Fruit fly (Drosophila melanogaster) whole organism, embryonic: Measurements from ENCODE around the gene orb.

ENCODE experiments used
- Awh ChIP-seq: fragments of 200-800 bp; sonication (Bioruptor generic); IDR thresholded peaks from 2 replicates; pipeline ENCODE4, ENCODE4 v1.3.6; 2022; ENCODE audit warnings: missing biosample characterization, missing genetic modification characterization
- CG11247 ChIP-seq: fragments of 200-800 bp; sonication (Bioruptor generic); IDR thresholded peaks from 2 replicates; pipeline ENCODE4 v1.3.6; 2022; ENCODE audit warnings: missing biosample characterization, missing genetic modification characterization
- CG13424 ChIP-seq: fragments of 200-800 bp; sonication (Bioruptor generic); optimal IDR thresholded peaks from 2 replicates; lab custom pipeline; 2019; ENCODE audit warnings: missing biosample characterization, mild to moderate bottlenecking, missing genetic modification characterization, moderate library complexity
- CG14050 ChIP-seq: fragments of 200-800 bp; sonication (Bioruptor generic); IDR thresholded peaks from 3 replicates; pipeline ENCODE4 v1.3.6; 2022; ENCODE audit warnings: missing biosample characterization, missing genetic modification characterization
- CG1647 ChIP-seq: fragments of 200-800 bp; sonication (Bioruptor generic); optimal IDR thresholded peaks from 3 replicates; lab custom pipeline; 2016; ENCODE audit warnings: missing biosample characterization, missing genetic modification characterization
- CG17328 ChIP-seq: fragments of 200-800 bp; sonication (Bioruptor generic); IDR thresholded peaks from 2 replicates; pipeline ENCODE4 v1.3.6; 2022; ENCODE audit warnings: missing biosample characterization, missing genetic modification characterization
- CG1792 ChIP-seq: fragments of 200-800 bp; sonication (Bioruptor generic); optimal IDR thresholded peaks from 2 replicates; lab custom pipeline; 2016; ENCODE audit warnings: missing biosample characterization, missing genetic modification characterization
- CG30403 ChIP-seq: fragments of 200-800 bp; sonication (Bioruptor generic); optimal IDR thresholded peaks from 3 replicates; lab custom pipeline; 2016; ENCODE audit warnings: missing biosample characterization, missing genetic modification characterization
- CG31388 ChIP-seq: fragments of 200-800 bp; sonication (Bioruptor generic); optimal IDR thresholded peaks from 2 replicates; lab custom pipeline; 2016; ENCODE audit warnings: missing biosample characterization, missing genetic modification characterization
- CG32772 ChIP-seq: fragments of 200-800 bp; sonication (Bioruptor generic); IDR thresholded peaks from 2 replicates; pipeline ENCODE4 v1.3.6; 2022; ENCODE audit warnings: missing biosample characterization, missing genetic modification characterization
- CG33213 ChIP-seq: fragments of 200-800 bp; sonication (Bioruptor generic); optimal IDR thresholded peaks from 3 replicates; lab custom pipeline; 2016; ENCODE audit warnings: missing biosample characterization, missing genetic modification characterization
- CG4282 ChIP-seq: fragments of 200-800 bp; sonication (Bioruptor generic); optimal IDR thresholded peaks from 2 replicates; lab custom pipeline; 2016; ENCODE audit warnings: missing biosample characterization, missing genetic modification characterization
- CG5180 ChIP-seq: fragments of 200-800 bp; sonication (Bioruptor generic); optimal IDR thresholded peaks from 3 replicates; lab custom pipeline; 2017; ENCODE audit warnings: missing biosample characterization, missing genetic modification characterization, mild to moderate bottlenecking, moderate library complexity, missing genetic modification reagents
- CG7271 ChIP-seq: fragments of 200-800 bp; sonication (Bioruptor generic); optimal IDR thresholded peaks from 2 replicates; lab custom pipeline; 2018; ENCODE audit warnings: missing biosample characterization, mild to moderate bottlenecking, missing genetic modification characterization, moderate library complexity
- CG7963 ChIP-seq: fragments of 200-800 bp; sonication (Bioruptor generic); IDR thresholded peaks from 3 replicates; pipeline ENCODE4 v1.3.6; 2022; ENCODE audit warnings: missing biosample characterization, missing genetic modification characterization; ENCODE audit not compliant: partially characterized antibody
- CG8290 ChIP-seq, 3 experiments: fragments of 200-800 bp; sonication (Bioruptor generic); optimal IDR thresholded peaks; 2 replicates each; lab custom pipeline; 2016 to 2019; ENCODE audit warnings: missing biosample characterization in 3 of 3, missing genetic modification characterization in 3 of 3, mild to moderate bottlenecking in 2 of 3, moderate library complexity in 1 of 3
- Dek ChIP-seq: fragments of 200-800 bp; sonication (Bioruptor generic); optimal IDR thresholded peaks from 3 replicates; lab custom pipeline; 2019; ENCODE audit warnings: missing biosample characterization, mild to moderate bottlenecking, missing genetic modification characterization, moderate library complexity
- Dip3 ChIP-seq: fragments of 200-800 bp; sonication (Bioruptor generic); optimal IDR thresholded peaks from 3 replicates; lab custom pipeline; 2016; ENCODE audit warnings: missing biosample characterization, missing genetic modification characterization
- Lpt ChIP-seq: fragments of >200 bp; optimal IDR thresholded peaks from 2 replicates; lab custom pipeline; 2018; ENCODE audit warnings: missing biosample characterization, missing genetic modification characterization
- MESR4 ChIP-seq: fragments of 200-800 bp; sonication (Bioruptor generic); optimal IDR thresholded peaks from 2 replicates; lab custom pipeline; 2018; ENCODE audit warnings: missing biosample characterization, mild to moderate bottlenecking, missing genetic modification characterization, moderate library complexity
- Mrtf ChIP-seq: fragments of 200-800 bp; sonication (Bioruptor generic); IDR thresholded peaks from 3 replicates; pipeline ENCODE4 v1.3.6; 2022; ENCODE audit warnings: missing biosample characterization, missing genetic modification characterization
- Nf-YA ChIP-seq: fragments of 200-800 bp; sonication (Bioruptor generic); IDR thresholded peaks from 2 replicates; pipeline ENCODE4 v1.3.6; 2022; ENCODE audit warnings: missing biosample characterization, missing genetic modification characterization
- Oaz ChIP-seq: fragments of 200-800 bp; sonication (Bioruptor generic); IDR thresholded peaks from 2 replicates; pipeline ENCODE4 v1.3.6; 2022; ENCODE audit warnings: missing biosample characterization, missing genetic modification characterization
- Poxn ChIP-seq: fragments of 200-800 bp; sonication (Bioruptor generic); IDR thresholded peaks from 2 replicates; pipeline ENCODE4 v1.3.6; 2022; ENCODE audit warnings: missing biosample characterization, missing genetic modification characterization
- Ravus ChIP-seq: fragments of 200-800 bp; sonication (Bioruptor generic); IDR thresholded peaks from 2 replicates; pipeline ENCODE4 v1.3.6; 2022; ENCODE audit warnings: missing biosample characterization, missing genetic modification characterization
- Sry-β ChIP-seq: fragments of 200-800 bp; sonication (Bioruptor generic); optimal IDR thresholded peaks from 2 replicates; lab custom pipeline; 2018; ENCODE audit warnings: missing biosample characterization, mild to moderate bottlenecking, missing genetic modification characterization, moderate library complexity
- Xbp1 ChIP-seq: fragments of 200-800 bp; sonication (Bioruptor generic); optimal IDR thresholded peaks from 3 replicates; lab custom pipeline; 2016; ENCODE audit warnings: missing biosample characterization, mild to moderate bottlenecking, missing genetic modification characterization
- Xrp1 ChIP-seq: fragments of 200-800 bp; sonication (Bioruptor generic); IDR thresholded peaks from 2 replicates; pipeline ENCODE4 v1.3.6; 2022; ENCODE audit warnings: missing biosample characterization, missing genetic modification characterization
- abd-A ChIP-seq: fragments of 200-800 bp; sonication (Bioruptor generic); optimal IDR thresholded peaks from 3 replicates; lab custom pipeline; 2019; ENCODE audit warnings: missing biosample characterization, mild to moderate bottlenecking, missing genetic modification characterization, moderate library complexity
- bsh ChIP-seq, 2 experiments: fragments of 200-800 bp; sonication (Bioruptor generic); optimal IDR thresholded peaks; 2 replicates each; lab custom pipeline; 2017 to 2018; ENCODE audit warnings: mild to moderate bottlenecking in 2 of 2, missing biosample characterization in 2 of 2, missing genetic modification characterization in 2 of 2, moderate library complexity in 1 of 2
- cas ChIP-seq: fragments of 200-800 bp; sonication (Bioruptor generic); IDR thresholded peaks from 2 replicates; pipeline ENCODE4 v1.3.6; 2022; ENCODE audit warnings: missing biosample characterization, missing genetic modification characterization
- cato ChIP-seq: fragments of 200-800 bp; sonication (Bioruptor generic); optimal IDR thresholded peaks from 2 replicates; lab custom pipeline; 2016; ENCODE audit warnings: missing biosample characterization, missing genetic modification characterization, borderline replicate concordance
- cg ChIP-seq: fragments of 200-800 bp; sonication (Bioruptor generic); optimal IDR thresholded peaks from 3 replicates; lab custom pipeline; 2019; ENCODE audit warnings: missing biosample characterization, mild to moderate bottlenecking, missing genetic modification characterization, moderate library complexity
- dysf ChIP-seq: fragments of 200-800 bp; sonication (Bioruptor generic); IDR thresholded peaks from 3 replicates; pipeline ENCODE4 v1.3.6; 2022; ENCODE audit warnings: missing biosample characterization, missing genetic modification characterization
- fd102C ChIP-seq: fragments of 200-800 bp; sonication (Bioruptor generic); optimal IDR thresholded peaks from 2 replicates; lab custom pipeline; 2018; ENCODE audit warnings: missing biosample characterization, mild to moderate bottlenecking, missing genetic modification characterization, moderate library complexity
- grn ChIP-seq: fragments of 200-800 bp; sonication (Bioruptor generic); optimal IDR thresholded peaks from 3 replicates; lab custom pipeline; 2017; ENCODE audit warnings: missing biosample characterization, missing genetic modification characterization
- hth ChIP-seq: fragments of >200 bp; optimal IDR thresholded peaks from 2 replicates; lab custom pipeline; 2017; ENCODE audit warnings: inconsistent platforms
- kay ChIP-seq: fragments of 200-800 bp; sonication (Bioruptor generic); optimal IDR thresholded peaks from 2 replicates; lab custom pipeline; 2016; ENCODE audit warnings: missing biosample characterization, missing genetic modification characterization
- lbe ChIP-seq: fragments of 200-800 bp; sonication (Bioruptor generic); optimal IDR thresholded peaks from 2 replicates; lab custom pipeline; 2016; ENCODE audit warnings: missing biosample characterization, mild to moderate bottlenecking, missing genetic modification characterization
- pita ChIP-seq: fragments of 200-800 bp; sonication (Bioruptor generic); optimal IDR thresholded peaks from 2 replicates; lab custom pipeline; 2017; ENCODE audit warnings: missing biosample characterization, mild to moderate bottlenecking, missing genetic modification characterization
- psq ChIP-seq: fragments of 200-800 bp; sonication (Bioruptor generic); optimal IDR thresholded peaks from 2 replicates; lab custom pipeline; 2017; ENCODE audit warnings: missing biosample characterization, missing genetic modification characterization
- pzg ChIP-seq: fragments of 200-800 bp; sonication (Bioruptor generic); optimal IDR thresholded peaks from 3 replicates; lab custom pipeline; 2018; ENCODE audit warnings: missing biosample characterization, mild to moderate bottlenecking, missing genetic modification characterization, moderate library complexity
- repo ChIP-seq: fragments of 200-800 bp; sonication (Bioruptor generic); optimal IDR thresholded peaks from 2 replicates; lab custom pipeline; 2016; ENCODE audit warnings: missing biosample characterization, missing genetic modification characterization
- scrt ChIP-seq: fragments of 200-800 bp; sonication (Bioruptor generic); optimal IDR thresholded peaks from 2 replicates; lab custom pipeline; 2018; ENCODE audit warnings: missing biosample characterization, mild to moderate bottlenecking, missing genetic modification characterization, moderate library complexity
- slp2 ChIP-seq: fragments of 200-800 bp; sonication (Bioruptor generic); optimal IDR thresholded peaks from 2 replicates; lab custom pipeline; 2016; ENCODE audit warnings: missing biosample characterization, missing genetic modification characterization
- sr ChIP-seq: fragments of 200-800 bp; sonication (Bioruptor generic); IDR thresholded peaks from 3 replicates; pipeline ENCODE4 v1.3.6; 2022; ENCODE audit warnings: missing biosample characterization, missing genetic modification characterization
- tna ChIP-seq: fragments of 200-800 bp; sonication (Bioruptor generic); IDR thresholded peaks from 2 replicates; pipeline ENCODE4 v1.3.6; 2022; ENCODE audit warnings: missing biosample characterization, missing genetic modification characterization; ENCODE audit not compliant: partially characterized antibody
- trem ChIP-seq: fragments of 200-800 bp; optimal IDR thresholded peaks from 3 replicates; lab custom pipeline; 2019; ENCODE audit warnings: missing biosample characterization, mild to moderate bottlenecking, missing genetic modification characterization, moderate library complexity
- unc-4 ChIP-seq: fragments of 200-800 bp; sonication (Bioruptor generic); IDR thresholded peaks from 2 replicates; pipeline ENCODE4 v1.3.6; 2022; ENCODE audit warnings: missing biosample characterization, missing genetic modification characterization; ENCODE audit not compliant: partially characterized antibody
- usp ChIP-seq: fragments of >200 bp; optimal IDR thresholded peaks from 2 replicates; lab custom pipeline; 2017; ENCODE audit warnings: missing biosample characterization, missing genetic modification characterization
- zfh1 ChIP-seq: fragments of 200-800 bp; sonication (Bioruptor generic); IDR thresholded peaks from 3 replicates; pipeline ENCODE4 v1.3.6; 2022; ENCODE audit warnings: missing biosample characterization, missing genetic modification characterization

orb gene

DNA sequence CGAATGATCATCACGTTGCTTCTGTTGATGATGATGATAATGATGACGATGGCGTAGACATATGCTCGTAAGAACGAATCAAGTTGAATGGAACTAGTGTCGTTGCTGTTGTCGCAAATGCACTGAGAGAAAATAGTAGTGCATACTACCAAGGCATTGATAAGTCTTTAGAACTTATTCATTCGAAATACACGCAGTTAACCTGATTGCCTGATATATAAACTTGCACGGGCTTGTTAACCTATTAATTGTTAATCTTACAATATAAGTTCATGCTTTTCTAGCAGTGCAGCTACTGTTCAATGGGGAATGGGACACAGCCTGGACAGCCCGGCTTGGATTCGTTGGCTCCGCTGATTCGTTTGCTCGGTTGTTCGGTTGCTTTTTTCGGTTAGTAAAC, 45.6 kb upstream of the orb start (continued):
- TF ChIP-seq CG30403 (GFP tag; lab: Kevin White, UChicago) (peak; percentile 77), Xbp1 (GFP tag; lab: Kevin White, UChicago) (peak; percentile 85), CG13424 (tag; lab: Kevin White, UChicago) (peak; percentile 79), CG31388 (peak; percentile 56), pzg (GFP tag; lab: Kevin White, UChicago) (no peak), CG8290 (GFP tag; optimal IDR thresholded peaks at IDR 0.05; lab: Kevin White, UChicago) (peak; percentile 78), CG8290 (tag; optimal IDR thresholded peaks at IDR 0.05; lab: Kevin White, UChicago) (peak; percentile 13 to 96), trem (tag; lab: Kevin White, UChicago) (peak; percentile 81), Oaz (peak; percentile 60), Dip3 (GFP tag; lab: Kevin White, UChicago) (peak; percentile 68), abd-A (tag; lab: Kevin White, UChicago) (no peak), CG17328 (GFP tag; lab: Robert Waterston, UW) (peak; percentile 77), cg (no peak), psq (peak; percentile 56), Lpt (no peak), Poxn (GFP tag; lab: Robert Waterston, UW) (0 out of 2 replicates have a peak, but pooled peaks have one; percentile 25), CG7963 (GFP tag; lab: Robert Waterston, UW) (no peak), Mrtf (GFP tag; lab: Robert Waterston, UW) (peak; percentile 81), hth (lab: Kevin White, UChicago) (no peak), bsh (GFP tag; optimal IDR thresholded peaks at IDR 0.05; lab: Kevin White, UChicago) (peak; percentile 92 to 95), dysf (peak; percentile 89), CG11247 (GFP tag; lab: Robert Waterston, UW) (peak; percentile 75), Dek (tag; lab: Kevin White, UChicago) (peak; percentile 69), CG4282 (GFP tag; lab: Kevin White, UChicago) (peak; percentile 45), tna (GFP tag; lab: Robert Waterston, UW) (no peak), CG7271 (tag; lab: Kevin White, UChicago) (peak; percentile 24), cas (GFP tag; lab: Robert Waterston, UW) (no peak), Awh (peak; percentile 70), CG1792 (peak; percentile 73), scrt (GFP tag; lab: Kevin White, UChicago) (peak; percentile 63), kay (peak; percentile 77), slp2 (peak; percentile 84), CG32772 (GFP tag; lab: Robert Waterston, UW) (peak; percentile 81), Sry-β (GFP tag; lab: Kevin White, UChicago) (peak; percentile 35), cato (GFP tag; lab: Kevin White, UChicago) (peak; percentile 77), sr (GFP tag; lab: Robert Waterston, UW) (no peak; the same call in 2 of the 3 replicates), MESR4 (GFP tag; lab: Kevin White, UChicago) (peak; percentile 34), Xrp1 (GFP tag; lab: Robert Waterston, UW) (peak; percentile 94), fd102C (GFP tag; lab: Kevin White, UChicago) (peak; percentile 59), grn (GFP tag; lab: Kevin White, UChicago) (no peak), CG1647 (GFP tag; lab: Kevin White, UChicago) (peak; percentile 84), CG5180 (GFP tag; lab: Kevin White, UChicago) (peak; percentile 61), usp (GFP tag; lab: Kevin White, UChicago) (no peak), Ravus (GFP tag; lab: Robert Waterston, UW) (no peak; the same call in 1 of the 2 replicates), repo (GFP tag; lab: Kevin White, UChicago) (peak; percentile 72), unc-4 (GFP tag; lab: Robert Waterston, UW) (no peak), pita (GFP tag; lab: Kevin White, UChicago) (no peak), Nf-YA (GFP tag; lab: Robert Waterston, UW) (peak; percentile 57), lbe (GFP tag; lab: Kevin White, UChicago) (no peak), CG33213 (GFP tag; lab: Kevin White, UChicago) (peak; percentile 83), CG14050 (peak; percentile 51; the same call in 1 of the 3 replicates), zfh1 (GFP tag; lab: Robert Waterston, UW) (peak; percentile 89)
